Worm (Caenorhabditis elegans): ENCODE data around the gene srz-29.

srz-29 gene

DNA sequence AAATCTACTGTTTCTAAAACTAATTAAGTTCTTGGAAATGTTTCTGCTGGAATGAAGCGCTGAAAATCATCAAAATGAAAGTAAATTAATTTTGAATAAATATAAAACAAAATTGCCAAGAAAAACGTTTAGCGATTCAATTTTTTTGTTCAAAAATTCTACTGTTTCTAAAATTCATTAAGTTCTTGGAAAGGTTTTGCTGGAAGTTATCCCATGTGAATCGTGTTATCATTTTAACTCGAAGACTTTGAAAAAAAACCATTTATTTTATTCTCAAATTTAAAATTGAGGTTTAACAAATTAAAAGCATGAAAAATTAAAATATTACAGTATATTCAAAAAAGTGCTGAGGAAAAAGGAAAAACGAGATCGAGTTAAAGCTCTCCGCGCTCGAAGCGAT is 39.1 kb upstream of the srz-29 start:
- TF ChIP-seq mdl-1 (tag; optimal IDR thresholded peaks at IDR 0.05) (no peak), nhr-129 (tag; optimal IDR thresholded peaks at IDR 0.05) (no peak), lsy-2 (tag; optimal IDR thresholded peaks at IDR 0.05) (no peak), ceh-16 (tag; optimal IDR thresholded peaks at IDR 0.05) (no peak), nhr-77 (tag; optimal IDR thresholded peaks at IDR 0.05) (no peak), lin-11 (tag; optimal IDR thresholded peaks at IDR 0.05) (no peak), nhr-237 (tag; optimal IDR thresholded peaks at IDR 0.05) (no peak), blmp-1 (tag; optimal IDR thresholded peaks at IDR 0.05; ENCODE audit: insufficient read depth) (no peak), Y55F3AM.14 (GFP tag; optimal IDR thresholded peaks at IDR 0.05) (no peak), zag-1 (tag; optimal IDR thresholded peaks at IDR 0.05) (no peak), elt-3 (tag; optimal IDR thresholded peaks at IDR 0.05) (no peak), fos-1 (tag; optimal IDR thresholded peaks at IDR 0.05) (no peak), nhr-11 (tag; optimal IDR thresholded peaks at IDR 0.05) (no peak), nhr-25 (tag; optimal IDR thresholded peaks at IDR 0.05) (no peak), nhr-21 (tag; optimal IDR thresholded peaks at IDR 0.05) (no peak), egl-27 (tag; optimal IDR thresholded peaks at IDR 0.05) (no peak), nhr-6 (tag; optimal IDR thresholded peaks at IDR 0.05) (no peak), elt-1 (tag; optimal IDR thresholded peaks at IDR 0.05) (no peak), ztf-4 (tag; optimal IDR thresholded peaks at IDR 0.05) (no peak), nhr-23 (tag; optimal IDR thresholded peaks at IDR 0.05) (no peak)

DNA sequence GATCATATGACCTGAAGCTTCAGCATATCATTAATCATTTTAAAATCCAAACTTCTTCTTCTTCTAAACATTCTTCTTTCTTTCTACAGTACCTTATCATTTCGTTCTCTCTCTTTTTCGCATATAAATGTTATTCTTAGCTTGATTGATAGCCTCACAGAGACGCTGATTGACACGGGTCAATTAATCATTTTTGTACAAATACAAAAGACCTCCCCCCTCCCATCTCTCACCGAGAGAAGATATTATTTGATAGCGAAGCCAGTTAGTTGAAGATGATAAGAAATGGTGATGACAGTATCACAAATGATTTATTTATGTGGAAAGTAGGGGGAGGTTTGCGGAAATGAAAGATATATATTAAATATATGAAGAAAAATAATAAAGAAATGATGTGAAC is 37.0 kb upstream of the srz-29 start:
- TF ChIP-seq Y55F3AM.14 (GFP tag; optimal IDR thresholded peaks at IDR 0.05) (no peak), nhr-129 (tag; optimal IDR thresholded peaks at IDR 0.05) (peak; percentile 13), crh-2 (tag; optimal IDR thresholded peaks at IDR 0.05) (peak; percentile 57), sma-3 (GFP tag; optimal IDR thresholded peaks at IDR 0.05) (peak; percentile 83), lsy-2 (tag; optimal IDR thresholded peaks at IDR 0.05) (peak in 1 of 2 experiments; percentile 68), mab-5 (tag; optimal IDR thresholded peaks at IDR 0.05) (peak; percentile 89), egl-27 (tag; optimal IDR thresholded peaks at IDR 0.05) (peak; percentile 60), ama-1 (optimal IDR thresholded peaks at IDR 0.05) (no peak), blmp-1 (tag; optimal IDR thresholded peaks at IDR 0.05; ENCODE audit: insufficient read depth) (peak; percentile 34), nhr-25 (tag; optimal IDR thresholded peaks at IDR 0.05) (peak; percentile 89), lin-11 (tag; optimal IDR thresholded peaks at IDR 0.05) (no peak), skn-1 (tag; optimal IDR thresholded peaks at IDR 0.05) (no peak), fos-1 (tag; optimal IDR thresholded peaks at IDR 0.05) (peak; percentile 64), snpc-4 (tag; optimal IDR thresholded peaks at IDR 0.05) (no peak), ceh-16 (tag; optimal IDR thresholded peaks at IDR 0.05) (no peak), sma-9 (GFP tag; optimal IDR thresholded peaks at IDR 0.05) (no peak), sma-9 (tag; optimal IDR thresholded peaks at IDR 0.05) (no peak), F13H6.1 (tag; optimal IDR thresholded peaks at IDR 0.05) (peak; percentile 17), gmeb-1 (tag; optimal IDR thresholded peaks at IDR 0.05) (peak; percentile 47), unc-62 (GFP tag; optimal IDR thresholded peaks at IDR 0.05) (peak; percentile 86), nhr-21 (tag; optimal IDR thresholded peaks at IDR 0.05) (peak; percentile 91)

DNA sequence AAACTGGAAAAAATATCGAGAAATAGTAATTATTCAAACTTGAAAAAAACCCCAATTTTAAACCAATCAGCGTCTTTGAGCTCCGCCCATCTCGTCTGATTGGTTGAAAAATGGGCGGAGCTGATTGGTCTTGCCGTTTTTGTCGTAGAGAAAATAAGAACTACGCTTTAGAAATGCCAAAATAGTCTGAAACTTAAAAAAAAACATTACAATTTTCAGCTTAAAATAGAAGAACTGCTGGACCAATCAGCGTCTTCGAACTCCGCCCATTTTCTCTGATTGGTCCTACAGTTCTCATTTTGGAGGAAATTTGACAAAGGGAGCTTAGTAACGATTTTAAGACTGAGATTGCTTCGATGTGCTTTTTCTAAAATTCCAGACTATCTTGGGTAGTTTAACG is 33.8 kb upstream of the srz-29 start:
- TF ChIP-seq unc-55 (GFP tag; optimal IDR thresholded peaks at IDR 0.05) (no peak), blmp-1 (tag; optimal IDR thresholded peaks at IDR 0.05; ENCODE audit: insufficient read depth) (no peak), aly-2 (tag; optimal IDR thresholded peaks at IDR 0.05) (no peak)

DNA sequence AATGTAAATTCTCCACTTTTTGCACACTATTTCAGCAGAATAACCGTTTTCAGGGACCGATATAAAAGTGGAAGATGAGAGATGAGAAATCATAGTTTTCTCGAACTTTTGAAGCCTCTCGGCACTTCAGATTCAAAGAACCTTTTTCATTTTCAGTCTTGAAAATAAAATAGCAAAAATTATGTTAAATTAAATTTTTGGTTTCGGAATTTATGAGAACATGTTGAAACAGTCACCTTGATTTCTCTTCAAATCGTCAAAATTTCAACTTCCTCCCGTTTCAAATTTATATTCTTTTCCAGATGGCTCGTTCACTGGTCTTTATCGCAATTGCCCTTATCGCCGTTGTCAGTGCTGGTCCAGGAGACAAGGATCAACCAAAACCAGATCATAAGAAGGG is 32.9 kb upstream of the srz-29 start, which contains the start of gene srlf-26:
srlf-26 (plus strand) TSS at position 301 of the 400 bp plus-strand sequence.
- TF ChIP-seq C34F6.9 (tag; optimal IDR thresholded peaks at IDR 0.05) = no peak
- no peak for TF ChIP-seq lsy-2 (tag; optimal IDR thresholded peaks at IDR 0.05)
- no peak for TF ChIP-seq alr-1 (tag; optimal IDR thresholded peaks at IDR 0.05)
- no peak for TF ChIP-seq lin-39 (tag; optimal IDR thresholded peaks at IDR 0.05)
- TF ChIP-seq nhr-25 (tag; optimal IDR thresholded peaks at IDR 0.05) = no peak
- TF ChIP-seq gmeb-1 (tag; optimal IDR thresholded peaks at IDR 0.05) = no peak
- TF ChIP-seq ceh-82 (tag; optimal IDR thresholded peaks at IDR 0.05) = no peak
- TF ChIP-seq mab-5 (tag; optimal IDR thresholded peaks at IDR 0.05) = no peak
- TF ChIP-seq sem-4 (tag; optimal IDR thresholded peaks at IDR 0.05) = no peak
- no peak for TF ChIP-seq R02D3.7 (tag; optimal IDR thresholded peaks at IDR 0.05)
- no peak for TF ChIP-seq sma-3 (GFP tag; optimal IDR thresholded peaks at IDR 0.05)
- TF ChIP-seq mdl-1 (tag; optimal IDR thresholded peaks at IDR 0.05) = no peak
- TF ChIP-seq mbf-1 (tag; optimal IDR thresholded peaks at IDR 0.05) = no peak
- TF ChIP-seq lin-13 (GFP tag; optimal IDR thresholded peaks at IDR 0.05) = no peak

Data from whole organism, L2 larva.